Fruit fly (Drosophila melanogaster): ENCODE measurements around the gene AIF.

AIF gene

dm6 chr2L:2144725-2145656, 6.6 kb upstream of the AIF start, which contains the start of gene tho2 (continued):
- TF ChIP-seq CG32772 (GFP tag; IDR thresholded peaks at IDR 0.05) (0 out of 2 replicates have a peak, but pooled peaks have one; percentile 16), CG30020 (tag; optimal IDR thresholded peaks at IDR 0.05) (peak; percentile 98), dmrt11E (tag; optimal IDR thresholded peaks at IDR 0.05) (no peak), CG12942 (GFP tag; optimal IDR thresholded peaks at IDR 0.05) (no peak), CG10959 (GFP tag; IDR thresholded peaks at IDR 0.05) (no peak), sim (GFP tag; IDR thresholded peaks at IDR 0.05) (no peak), CG1603 (tag; optimal IDR thresholded peaks at IDR 0.05) (peak; percentile 95), phol (tag; optimal IDR thresholded peaks at IDR 0.05) (peak; percentile 2), ab (GFP tag; optimal IDR thresholded peaks at IDR 0.05) (no peak), br (optimal IDR thresholded peaks at IDR 0.05) (no peak), HLH4C (GFP tag; IDR thresholded peaks at IDR 0.05; ENCODE audit: partially characterized antibody) (0 out of 3 replicates have a peak, but pooled peaks have one; percentile 17), CG3838 (GFP tag; optimal IDR thresholded peaks at IDR 0.05) (no peak), exex (tag; optimal IDR thresholded peaks at IDR 0.05) (no peak), Scr (GFP tag; IDR thresholded peaks at IDR 0.05; ENCODE audit: partially characterized antibody) (peak; percentile 40; the same call in 1 of the 2 replicates), CG14050 (GFP tag; IDR thresholded peaks at IDR 0.05) (no peak), stwl (tag; optimal IDR thresholded peaks at IDR 0.05) (peak; percentile 59), CG8478 (optimal IDR thresholded peaks at IDR 0.05) (no peak), ssp (GFP tag; IDR thresholded peaks at IDR 0.05) (peak; percentile 75), dm (GFP tag; optimal IDR thresholded peaks at IDR 0.05) (no peak), pan (optimal IDR thresholded peaks at IDR 0.05) (no peak), pan (GFP tag; optimal IDR thresholded peaks at IDR 0.05 in 1 of 2, IDR thresholded peaks at IDR 0.05 in 1 of 2) (no peak), lola (GFP tag; optimal IDR thresholded peaks at IDR 0.05) (no peak), CG13775 (GFP tag; optimal IDR thresholded peaks at IDR 0.05) (peak; percentile 11), maf-S (GFP tag; optimal IDR thresholded peaks at IDR 0.05) (no peak), crp (GFP tag; optimal IDR thresholded peaks at IDR 0.05) (peak in 1 of 2 experiments; percentile 48), ttk (GFP tag; IDR thresholded peaks at IDR 0.05) (no peak), peb (GFP tag; IDR thresholded peaks at IDR 0.05) (no peak), tap (tag; optimal IDR thresholded peaks at IDR 0.05) (no peak), CG4617 (GFP tag; optimal IDR thresholded peaks at IDR 0.05; ENCODE audit: borderline replicate concordance) (peak; percentile 64), zfh2 (GFP tag; optimal IDR thresholded peaks at IDR 0.05) (no peak), CG10321 (GFP tag; IDR thresholded peaks at IDR 0.05) (0 out of 2 replicates have a peak, but pooled peaks have one; percentile 23), insv (GFP tag; optimal IDR thresholded peaks at IDR 0.05) (no peak), CG42726 (GFP tag; IDR thresholded peaks at IDR 0.05; ENCODE audit: partially characterized antibody) (0 out of 2 replicates have a peak, but pooled peaks have one; percentile 14), CG3065 (GFP tag; optimal IDR thresholded peaks at IDR 0.05) (no peak), sima (GFP tag; optimal IDR thresholded peaks at IDR 0.05) (no peak), ind (GFP tag; optimal IDR thresholded peaks at IDR 0.05) (no peak), kay (GFP tag; optimal IDR thresholded peaks at IDR 0.05) (no peak), CG15269 (tag; optimal IDR thresholded peaks at IDR 0.05) (no peak), HLH3B (GFP tag; IDR thresholded peaks at IDR 0.05) (no peak), Ssrp (tag; optimal IDR thresholded peaks at IDR 0.05) (no peak), gfzf (GFP tag; optimal IDR thresholded peaks at IDR 0.05) (peak; percentile 69), vnd (GFP tag; IDR thresholded peaks at IDR 0.05; ENCODE audit: partially characterized antibody) (no peak), CG4730 (GFP tag; IDR thresholded peaks at IDR 0.05) (no peak), CG3407 (GFP tag; optimal IDR thresholded peaks at IDR 0.05) (no peak), Rfx (GFP tag; IDR thresholded peaks at IDR 0.05) (no peak), hb (GFP tag; IDR thresholded peaks at IDR 0.05; ENCODE audit: partially characterized antibody) (no peak), kni (GFP tag; optimal IDR thresholded peaks at IDR 0.05) (no peak), tin (GFP tag; optimal IDR thresholded peaks at IDR 0.05) (no peak), CG34422 (GFP tag; IDR thresholded peaks at IDR 0.05) (peak; percentile 51; the same call in 1 of the 3 replicates)
